Worm (Caenorhabditis elegans): Measurements from ENCODE around the gene srd-48.

ce11 chrX:12335808-12336207 is at the start of gene srd-48:
- TF ChIP-seq lin-32 (GFP tag; optimal IDR thresholded peaks at IDR 0.05) (no peak), bed-3 (GFP tag; optimal IDR thresholded peaks at IDR 0.05) (no peak), lsy-2 (tag; optimal IDR thresholded peaks at IDR 0.05) (no peak), mab-5 (tag; optimal IDR thresholded peaks at IDR 0.05) (no peak), lin-13 (tag; optimal IDR thresholded peaks at IDR 0.05) (no peak), blmp-1 (tag; optimal IDR thresholded peaks at IDR 0.05) (no peak), ceh-43 (GFP tag; optimal IDR thresholded peaks at IDR 0.05) (no peak), ces-1 (GFP tag; optimal IDR thresholded peaks at IDR 0.05) (no peak), pha-4 (tag; optimal IDR thresholded peaks at IDR 0.05) (no peak), unc-62 (GFP tag; optimal IDR thresholded peaks at IDR 0.05) (no peak), snpc-4 (tag; optimal IDR thresholded peaks at IDR 0.05) (no peak), sptf-1 (tag; optimal IDR thresholded peaks at IDR 0.05) (no peak)
